Fruit fly (Drosophila melanogaster): ENCODE measurements around the gene Nmnat.

Gene Nmnat

DNA sequence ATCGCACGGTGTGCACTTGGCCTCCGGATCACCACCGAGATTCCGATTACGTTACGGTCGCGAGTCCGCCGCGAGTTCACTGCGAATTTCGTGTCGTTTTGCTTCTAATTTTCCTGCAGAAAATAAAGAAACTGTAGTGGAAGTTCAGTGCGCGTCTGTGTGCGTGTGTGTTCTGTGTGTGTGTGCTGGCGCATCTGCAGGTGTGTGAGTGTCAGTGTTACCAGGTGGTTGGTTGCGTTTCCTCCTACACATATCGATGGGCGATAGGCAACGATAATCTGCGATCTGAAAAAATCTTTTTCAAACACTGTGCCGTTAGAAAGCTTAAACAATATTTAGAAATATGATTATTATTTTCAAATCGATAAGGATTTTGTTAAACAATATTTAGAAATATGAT is 7.0 kb upstream of the Nmnat start, which contains the start of gene Osbp (continued):
- TF ChIP-seq Dek (tag; optimal IDR thresholded peaks at IDR 0.05): no peak
- TF ChIP-seq Deaf1 (tag; optimal IDR thresholded peaks at IDR 0.05): no peak
- TF ChIP-seq Vsx1 (GFP tag; optimal IDR thresholded peaks at IDR 0.05): no peak
- TF ChIP-seq CG17186 (GFP tag; optimal IDR thresholded peaks at IDR 0.05): peak; percentile 72
- no peak for TF ChIP-seq CG6175 (GFP tag; IDR thresholded peaks at IDR 0.05)
- TF ChIP-seq fd96Cb (tag; optimal IDR thresholded peaks at IDR 0.05): no peak
- no peak for TF ChIP-seq CG17612 (GFP tag; IDR thresholded peaks at IDR 0.05)
- no peak for TF ChIP-seq ham (GFP tag; IDR thresholded peaks at IDR 0.05)
- TF ChIP-seq repo (GFP tag; optimal IDR thresholded peaks at IDR 0.05): no peak
- no peak for TF ChIP-seq lilli (GFP tag; optimal IDR thresholded peaks at IDR 0.05)
- peak; percentile 53 for TF ChIP-seq Rfx (GFP tag; IDR thresholded peaks at IDR 0.05)
- no peak for TF ChIP-seq BtbVII (GFP tag; optimal IDR thresholded peaks at IDR 0.05)
- TF ChIP-seq cwo (GFP tag; optimal IDR thresholded peaks at IDR 0.05): no peak
- TF ChIP-seq CG14860 (GFP tag; IDR thresholded peaks at IDR 0.05; ENCODE audit: partially characterized antibody): peak; percentile 57; the same call in 2 of the 3 replicates
- peak; percentile 36 for TF ChIP-seq CG17829 (tag; optimal IDR thresholded peaks at IDR 0.05)
- peak; percentile 54; the same call in 2 of the 3 replicates for TF ChIP-seq vnd (GFP tag; IDR thresholded peaks at IDR 0.05; ENCODE audit: partially characterized antibody)
- no peak for TF ChIP-seq br (optimal IDR thresholded peaks at IDR 0.05)
- no peak for TF ChIP-seq sc (optimal IDR thresholded peaks at IDR 0.05)
- TF ChIP-seq sc (GFP tag; optimal IDR thresholded peaks at IDR 0.05): no peak
- TF ChIP-seq CG4707 (GFP tag; optimal IDR thresholded peaks at IDR 0.05): no peak
- TF ChIP-seq Asciz (GFP tag; optimal IDR thresholded peaks at IDR 0.05): no peak
- peak; percentile 39; the same call in 1 of the 2 replicates for TF ChIP-seq CG3847 (GFP tag; IDR thresholded peaks at IDR 0.05)
- TF ChIP-seq H2.0 (GFP tag; IDR thresholded peaks at IDR 0.05): no peak
- no peak for TF ChIP-seq CG4730 (GFP tag; IDR thresholded peaks at IDR 0.05)
- no peak for TF ChIP-seq CG1602 (GFP tag; optimal IDR thresholded peaks at IDR 0.05)
- TF ChIP-seq kay (GFP tag; optimal IDR thresholded peaks at IDR 0.05): no peak
- TF ChIP-seq hbn (GFP tag; IDR thresholded peaks at IDR 0.05; ENCODE audit: partially characterized antibody): no peak; the same call in 1 of the 2 replicates
- no peak for TF ChIP-seq cad (GFP tag; optimal IDR thresholded peaks at IDR 0.05)
- TF ChIP-seq MTF-1 (GFP tag; optimal IDR thresholded peaks at IDR 0.05; ENCODE audit: borderline replicate concordance): peak; percentile 36
- no peak for TF ChIP-seq CG6765 (GFP tag; optimal IDR thresholded peaks at IDR 0.05)
- no peak for TF ChIP-seq CG15601 (tag; optimal IDR thresholded peaks at IDR 0.05)
- TF ChIP-seq CG5245 (GFP tag; optimal IDR thresholded peaks at IDR 0.05): no peak
- TF ChIP-seq wek (GFP tag; optimal IDR thresholded peaks at IDR 0.05): no peak
- no peak for TF ChIP-seq emc (GFP tag; optimal IDR thresholded peaks at IDR 0.05)
- no peak for TF ChIP-seq Mad (GFP tag; optimal IDR thresholded peaks at IDR 0.05)
- no peak for TF ChIP-seq CG9727 (GFP tag; optimal IDR thresholded peaks at IDR 0.05)
- peak in 1 of 2 experiments; percentile 33 for TF ChIP-seq crp (GFP tag; optimal IDR thresholded peaks at IDR 0.05)
- no peak for TF ChIP-seq Atf6 (GFP tag; IDR thresholded peaks at IDR 0.05)
- no peak for TF ChIP-seq onecut (GFP tag; IDR thresholded peaks at IDR 0.05)
- TF ChIP-seq trh (GFP tag; optimal IDR thresholded peaks at IDR 0.05): no peak
- no peak for TF ChIP-seq CG4404 (GFP tag; IDR thresholded peaks at IDR 0.05)
- peak; percentile 75 for TF ChIP-seq CG6791 (GFP tag; IDR thresholded peaks at IDR 0.05; ENCODE audit: partially characterized antibody)
- TF ChIP-seq twi (tag; optimal IDR thresholded peaks at IDR 0.05): no peak
- no peak for TF ChIP-seq CG1024 (GFP tag; IDR thresholded peaks at IDR 0.05)
- TF ChIP-seq CG16813 (GFP tag; IDR thresholded peaks at IDR 0.05; ENCODE audit: partially characterized antibody): peak; percentile 62
- no peak for TF ChIP-seq Hmr (GFP tag; optimal IDR thresholded peaks at IDR 0.05)
- TF ChIP-seq Doc2 (GFP tag; IDR thresholded peaks at IDR 0.05): no peak
- TF ChIP-seq Blimp-1 (GFP tag; optimal IDR thresholded peaks at IDR 0.05): no peak
- TF ChIP-seq CG14667 (GFP tag; IDR thresholded peaks at IDR 0.05): no peak
- TF ChIP-seq Bgb (GFP tag; IDR thresholded peaks at IDR 0.05; ENCODE audit: partially characterized antibody): peak; percentile 77
- peak; percentile 59; the same call in 1 of the 3 replicates for TF ChIP-seq CG7963 (GFP tag; IDR thresholded peaks at IDR 0.05; ENCODE audit: partially characterized antibody)
